Worm (Caenorhabditis elegans): ENCODE data around the gene K02E11.5.
"Not testable (repeated sequence)": the region's sequence is repeated elsewhere in the genome, so short reads cannot be mapped to it uniquely, and the experiment has no call there.

Gene K02E11.5

ce11 chrV:14248654-14249053 lies 3.5 kb upstream of the K02E11.5 start, which contains the start of gene K02E11.6:
Gene K02E11.6 (plus strand): TSS chrV:14248802.
- TF ChIP-seq him-1 (tag; optimal IDR thresholded peaks at IDR 0.05) (no peak), dao-5 (tag; optimal IDR thresholded peaks at IDR 0.05) (no peak), W03F9.2 (tag; optimal IDR thresholded peaks at IDR 0.05) (no peak)

- TF ChIP-seq dao-5 (tag; optimal IDR thresholded peaks at IDR 0.05) (no peak), W03F9.2 (tag; optimal IDR thresholded peaks at IDR 0.05) (no peak), him-1 (tag; optimal IDR thresholded peaks at IDR 0.05) (no peak)
Measured at ce11 chrV:14254221-14254620, 2.1 kb downstream of the K02E11.5 start, which contains the start of gene K02E11.7. Gene K02E11.7 (minus strand): TSS chrV:14254321.

ce11 chrV:14256813-14257212 lies 4.7 kb downstream of the K02E11.5 start, which contains the start of gene sre-8:
Gene sre-8 (plus strand): TSS chrV:14257113.
- TF ChIP-seq dao-5 (tag; optimal IDR thresholded peaks at IDR 0.05) (no peak), him-1 (tag; optimal IDR thresholded peaks at IDR 0.05) (no peak), W03F9.2 (tag; optimal IDR thresholded peaks at IDR 0.05) (no peak)

ce11 chrV:14260831-14261230 lies 8.7 kb downstream of the K02E11.5 start, which contains the start of gene F40G12.2:
Gene F40G12.2 (minus strand): TSS chrV:14260931.
- TF ChIP-seq dao-5 (tag; optimal IDR thresholded peaks at IDR 0.05) = no peak
- no peak for TF ChIP-seq W03F9.2 (tag; optimal IDR thresholded peaks at IDR 0.05)
- no peak for TF ChIP-seq him-1 (tag; optimal IDR thresholded peaks at IDR 0.05)

- TF ChIP-seq W03F9.2 (tag; optimal IDR thresholded peaks at IDR 0.05) (no peak), dao-5 (tag; optimal IDR thresholded peaks at IDR 0.05) (no peak), him-1 (tag; optimal IDR thresholded peaks at IDR 0.05) (no peak)
Measured at ce11 chrV:14267326-14267942, 15.3 kb downstream of the K02E11.5 start.

- TF ChIP-seq W03F9.2 (tag; optimal IDR thresholded peaks at IDR 0.05) (no peak), dao-5 (tag; optimal IDR thresholded peaks at IDR 0.05) (no peak), him-1 (tag; optimal IDR thresholded peaks at IDR 0.05) (no peak)
Measured at ce11 chrV:14268616-14269015, 16.5 kb downstream of the K02E11.5 start, which contains the start of gene F40G12.4. Gene F40G12.4 (minus strand): TSS chrV:14268716.

ce11 chrV:14270729-14271128 lies 18.6 kb downstream of the K02E11.5 start, which contains the start of gene F40G12.5:
Gene F40G12.5 (minus strand): TSS chrV:14270829.
- TF ChIP-seq dao-5 (tag; optimal IDR thresholded peaks at IDR 0.05) (no peak), W03F9.2 (tag; optimal IDR thresholded peaks at IDR 0.05) (no peak), him-1 (tag; optimal IDR thresholded peaks at IDR 0.05) (no peak)

- no peak for TF ChIP-seq dao-5 (tag; optimal IDR thresholded peaks at IDR 0.05)
- no peak for TF ChIP-seq W03F9.2 (tag; optimal IDR thresholded peaks at IDR 0.05)
Measured at ce11 chrV:14273019-14273418, 20.9 kb downstream of the K02E11.5 start, which contains the start of gene F40G12.6. Gene F40G12.6 (minus strand): TSS chrV:14273119.

ce11 chrV:14274268-14274667 lies 22.1 kb downstream of the K02E11.5 start, which contains the start of gene F40G12.7:
Gene F40G12.7 (plus strand): TSS chrV:14274568.
- TF ChIP-seq dao-5, him-1, W03F9.2 (tag; optimal IDR thresholded peaks at IDR 0.05): not testable (repeated sequence)

- no peak for TF ChIP-seq W03F9.2 (tag; optimal IDR thresholded peaks at IDR 0.05)
- no peak for TF ChIP-seq him-1 (tag; optimal IDR thresholded peaks at IDR 0.05)
- TF ChIP-seq dao-5 (tag; optimal IDR thresholded peaks at IDR 0.05) = no peak
Measured at ce11 chrV:14279777-14280176, 27.7 kb downstream of the K02E11.5 start, which contains the start of gene srt-33. Gene srt-33 (minus strand): TSS chrV:14279877.

- no peak for TF ChIP-seq dao-5 (tag; optimal IDR thresholded peaks at IDR 0.05)
- TF ChIP-seq him-1 (tag; optimal IDR thresholded peaks at IDR 0.05) = no peak
- no peak for TF ChIP-seq W03F9.2 (tag; optimal IDR thresholded peaks at IDR 0.05)
Measured at ce11 chrV:14282222-14282709, 30.1 kb downstream of the K02E11.5 start, which contains the start of the genes srt-74 and F40G12.9. Gene srt-74 (minus strand): TSS chrV:14282322. Gene F40G12.9 (plus strand): TSS chrV:14282659.

ce11 chrV:14283241-14283640 lies 31.1 kb downstream of the K02E11.5 start, which contains the start of gene F40G12.10:
Gene F40G12.10 (plus strand): TSS chrV:14283541.
- no peak for TF ChIP-seq him-1 (tag; optimal IDR thresholded peaks at IDR 0.05)
- TF ChIP-seq W03F9.2 (tag; optimal IDR thresholded peaks at IDR 0.05) = no peak
- TF ChIP-seq dao-5 (tag; optimal IDR thresholded peaks at IDR 0.05) = no peak

- no peak for TF ChIP-seq W03F9.2 (tag; optimal IDR thresholded peaks at IDR 0.05)
- no peak for TF ChIP-seq him-1 (tag; optimal IDR thresholded peaks at IDR 0.05)
Measured at ce11 chrV:14285803-14286202, 33.7 kb downstream of the K02E11.5 start, which contains the start of gene F40G12.11. Gene F40G12.11 (plus strand): TSS chrV:14286171.

ce11 chrV:14289363-14289762 lies 37.2 kb downstream of the K02E11.5 start, which contains the start of gene F14D7.1:
Gene F14D7.1 (minus strand): TSS chrV:14289463.
- TF ChIP-seq W03F9.2 (tag; optimal IDR thresholded peaks at IDR 0.05) (no peak), dao-5 (tag; optimal IDR thresholded peaks at IDR 0.05) (no peak), him-1 (tag; optimal IDR thresholded peaks at IDR 0.05) (no peak)

Measured in whole organism, L4/young adult.